Fruit fly (Drosophila melanogaster): Measurements from ENCODE around the gene CG17991.

- TF ChIP-seq kay (GFP tag; ENCODE audit: borderline replicate concordance) (no peak), CG12768 (GFP tag; optimal IDR thresholded peaks at IDR 0.05) (no peak), cnc (optimal IDR thresholded peaks at IDR 0.05) (no peak), Hr96 (GFP tag; optimal IDR thresholded peaks at IDR 0.05) (no peak)
Observed at dm6 chr3R:27244412-27244741, 3.3 kb downstream of the CG17991 start.
